Worm (Caenorhabditis elegans): ENCODE data around the gene dnj-9.
"Not testable (repeated sequence)": the region's sequence is repeated elsewhere in the genome, so short reads cannot be mapped to it uniquely, and the experiment has no call there.

DNA sequence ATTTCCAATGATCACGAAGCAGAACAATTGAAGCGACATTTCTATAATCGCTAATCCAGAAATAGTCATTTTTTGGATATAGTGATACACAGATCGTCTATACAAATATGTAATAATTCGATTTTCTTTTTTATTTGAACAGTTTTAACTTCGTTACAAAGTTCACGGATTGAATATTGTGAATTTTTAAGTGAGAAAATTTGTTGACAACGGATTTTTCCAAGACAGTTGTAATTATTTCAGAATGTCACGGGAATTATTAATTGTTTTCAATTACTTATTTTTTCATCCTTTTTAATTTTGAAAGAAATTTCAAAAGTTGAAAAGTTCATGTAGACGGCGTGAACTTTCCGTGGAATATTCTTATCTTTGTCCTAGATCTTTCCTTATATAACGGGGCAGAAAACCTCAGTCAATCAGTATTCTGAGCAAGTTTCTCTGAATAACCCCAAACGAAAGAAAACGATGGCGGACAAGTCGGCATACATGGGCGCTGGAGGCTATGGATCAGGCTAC is 9.7 kb upstream of the dnj-9 start, which contains the start of the genes T23B7.2 and nspd-4:
- TF ChIP-seq unc-39 (tag; optimal IDR thresholded peaks at IDR 0.05); sem-2 (GFP tag; optimal IDR thresholded peaks at IDR 0.05); unc-62 (GFP tag; optimal IDR thresholded peaks at IDR 0.05); nhr-12 (tag; optimal IDR thresholded peaks at IDR 0.05); hlh-1 (tag; optimal IDR thresholded peaks at IDR 0.05); nhr-28 (tag; optimal IDR thresholded peaks at IDR 0.05); zip-8 (tag; optimal IDR thresholded peaks at IDR 0.05); elt-3 (tag; optimal IDR thresholded peaks at IDR 0.05); snpc-4 (tag; optimal IDR thresholded peaks at IDR 0.05); ceh-43 (GFP tag; optimal IDR thresholded peaks at IDR 0.05): not testable (repeated sequence)
